Fruit fly (Drosophila melanogaster) whole organism, prepupa: ENCODE measurements around the gene CheB38b.

Source experiments
- Blimp-1 ChIP-seq: fragments of 200-800 bp; sonication (Bioruptor generic); optimal IDR thresholded peaks from 3 replicates; lab custom pipeline; 2017; ENCODE audit warnings: missing biosample characterization, missing genetic modification characterization, mild to moderate bottlenecking, moderate library complexity, missing genetic modification reagents
- CG10631 ChIP-seq: fragments of 200-800 bp; sonication (Bioruptor generic); optimal IDR thresholded peaks from 2 replicates; lab custom pipeline; 2016; ENCODE audit warnings: missing biosample characterization, missing genetic modification characterization
- CG10669 ChIP-seq: fragments of 200-800 bp; sonication (Bioruptor generic); optimal IDR thresholded peaks from 3 replicates; lab custom pipeline; 2018; ENCODE audit warnings: missing biosample characterization, mild to moderate bottlenecking, missing genetic modification characterization, moderate library complexity
- CG11294 ChIP-seq: fragments of 200-800 bp; sonication (Bioruptor generic); IDR thresholded peaks from 2 replicates; pipeline ENCODE4 v1.3.6; 2022; ENCODE audit warnings: missing biosample characterization, missing genetic modification characterization
- CG11762 ChIP-seq: fragments of 200-800 bp; sonication (Bioruptor generic); optimal IDR thresholded peaks from 3 replicates; lab custom pipeline; 2016; ENCODE audit warnings: missing biosample characterization, missing genetic modification characterization; ENCODE audit not compliant: insufficient read depth
- CG15336 ChIP-seq: fragments of 200-800 bp; sonication (Bioruptor generic); IDR thresholded peaks from 2 replicates; pipeline ENCODE4 v1.3.6; 2022; ENCODE audit warnings: missing biosample characterization, missing genetic modification characterization
- CG1621 ChIP-seq: fragments of 200-800 bp; sonication (Bioruptor generic); optimal IDR thresholded peaks from 3 replicates; lab custom pipeline; 2018; ENCODE audit warnings: missing biosample characterization, mild to moderate bottlenecking, missing genetic modification characterization
- CG16779 ChIP-seq: fragments of 200-800 bp; sonication (Bioruptor generic); optimal IDR thresholded peaks from 3 replicates; lab custom pipeline; 2017; ENCODE audit warnings: missing biosample characterization, mild to moderate bottlenecking, missing genetic modification characterization
- CG3032 ChIP-seq: fragments of 200-800 bp; optimal IDR thresholded peaks from 2 replicates; lab custom pipeline; 2019; ENCODE audit warnings: missing biosample characterization, mild to moderate bottlenecking, missing genetic modification characterization, moderate library complexity
- CG31627 ChIP-seq: fragments of 200-800 bp; sonication (Bioruptor generic); optimal IDR thresholded peaks from 3 replicates; lab custom pipeline; 2016; ENCODE audit warnings: missing biosample characterization, missing genetic modification characterization
- CG32006 ChIP-seq: fragments of 200-800 bp; sonication (Bioruptor generic); optimal IDR thresholded peaks from 3 replicates; lab custom pipeline; 2017; ENCODE audit warnings: missing biosample characterization, mild to moderate bottlenecking, missing genetic modification characterization
- CG34406 ChIP-seq: fragments of 200-800 bp; sonication (Bioruptor generic); optimal IDR thresholded peaks from 3 replicates; lab custom pipeline; 2016; ENCODE audit warnings: missing biosample characterization, missing genetic modification characterization
- CG3919 ChIP-seq: fragments of 200-800 bp; sonication (Bioruptor generic); optimal IDR thresholded peaks from 3 replicates; lab custom pipeline; 2016; ENCODE audit warnings: missing biosample characterization, missing genetic modification characterization
- CG6163 ChIP-seq: fragments of 200-800 bp; sonication (Bioruptor generic); IDR thresholded peaks from 3 replicates; pipeline ENCODE4 v1.3.6; 2022; ENCODE audit warnings: missing biosample characterization, missing genetic modification characterization
- CG6276 ChIP-seq: fragments of 200-800 bp; sonication (Bioruptor generic); optimal IDR thresholded peaks from 2 replicates; lab custom pipeline; 2017; ENCODE audit warnings: missing biosample characterization, mild to moderate bottlenecking, missing genetic modification characterization
- CG6808 ChIP-seq: fragments of 200-800 bp; sonication (Bioruptor generic); optimal IDR thresholded peaks from 3 replicates; lab custom pipeline; 2017; ENCODE audit warnings: missing biosample characterization, missing genetic modification characterization, mild to moderate bottlenecking, moderate library complexity, missing genetic modification reagents
- CG6854 ChIP-seq: fragments of 200-800 bp; sonication (Bioruptor generic); optimal IDR thresholded peaks from 2 replicates; lab custom pipeline; 2017; ENCODE audit warnings: missing biosample characterization, mild to moderate bottlenecking, missing genetic modification characterization
- CG7368 ChIP-seq: fragments of 200-800 bp; sonication (Bioruptor generic); optimal IDR thresholded peaks from 3 replicates; lab custom pipeline; 2016; ENCODE audit warnings: missing biosample characterization, missing genetic modification characterization
- CG8119 ChIP-seq: fragments of 200-800 bp; sonication (Bioruptor generic); IDR thresholded peaks from 3 replicates; pipeline ENCODE4 v1.3.6; 2022; ENCODE audit warnings: missing biosample characterization, missing genetic modification characterization
- CG8319 ChIP-seq: fragments of 200-800 bp; sonication (Bioruptor generic); optimal IDR thresholded peaks from 3 replicates; lab custom pipeline; 2016; ENCODE audit warnings: missing biosample characterization, missing genetic modification characterization
- CG8632 ChIP-seq: fragments of 200-800 bp; sonication (Bioruptor generic); optimal IDR thresholded peaks from 3 replicates; lab custom pipeline; 2016; ENCODE audit warnings: missing biosample characterization, missing genetic modification characterization
- CG9139 ChIP-seq: fragments of 200-800 bp; sonication (Bioruptor generic); optimal IDR thresholded peaks from 3 replicates; lab custom pipeline; 2017; ENCODE audit warnings: missing biosample characterization, mild to moderate bottlenecking, missing genetic modification characterization
- Eip75B ChIP-seq: fragments of 200-800 bp; sonication (Bioruptor generic); optimal IDR thresholded peaks from 3 replicates; lab custom pipeline; 2016; ENCODE audit warnings: missing biosample characterization, missing genetic modification characterization
- Eip78C ChIP-seq: fragments of 200-800 bp; sonication (Bioruptor generic); peaks from one replicate; lab custom pipeline; 2016; ENCODE audit warnings: missing biosample characterization, missing genetic modification characterization
- Eip93F ChIP-seq: fragments of 200-800 bp; sonication (Bioruptor generic); optimal IDR thresholded peaks from 2 replicates; lab custom pipeline; 2016; ENCODE audit warnings: missing biosample characterization, mild to moderate bottlenecking, missing genetic modification characterization
- Ets21C ChIP-seq: fragments of 200-800 bp; sonication (Bioruptor generic); optimal IDR thresholded peaks from 3 replicates; lab custom pipeline; 2016; ENCODE audit warnings: missing biosample characterization, missing genetic modification characterization
- Hr38 ChIP-seq: sonication (Bioruptor generic); optimal IDR thresholded peaks from 2 replicates; lab custom pipeline; 2016; ENCODE audit warnings: missing biosample characterization, missing genetic modification characterization
- Hr39 ChIP-seq: fragments of 200-800 bp; sonication (Bioruptor generic); optimal IDR thresholded peaks from 2 replicates; lab custom pipeline; 2016; ENCODE audit warnings: missing biosample characterization, missing genetic modification characterization
- Hr4 ChIP-seq: fragments of 200-800 bp; sonication (Bioruptor generic); optimal IDR thresholded peaks from 3 replicates; lab custom pipeline; 2016; ENCODE audit warnings: missing biosample characterization, missing genetic modification characterization
- Lpt ChIP-seq: fragments of 200-800 bp; sonication (Bioruptor generic); optimal IDR thresholded peaks from 3 replicates; lab custom pipeline; 2016; ENCODE audit warnings: missing biosample characterization, missing genetic modification characterization
- Met ChIP-seq: fragments of 200-800 bp; sonication (Bioruptor generic); optimal IDR thresholded peaks from 3 replicates; lab custom pipeline; 2016; ENCODE audit warnings: missing biosample characterization, missing genetic modification characterization
- OdsH ChIP-seq: fragments of 200-800 bp; sonication (Bioruptor generic); optimal IDR thresholded peaks from 3 replicates; lab custom pipeline; 2016; ENCODE audit warnings: missing biosample characterization, missing genetic modification characterization
- Smox ChIP-seq: fragments of 200-800 bp; sonication (Bioruptor generic); optimal IDR thresholded peaks from 3 replicates; lab custom pipeline; 2016; ENCODE audit warnings: missing biosample characterization, missing genetic modification characterization
- Sox102F ChIP-seq: fragments of 200-800 bp; sonication (Bioruptor generic); optimal IDR thresholded peaks from 2 replicates; lab custom pipeline; 2016; ENCODE audit warnings: missing biosample characterization, mild to moderate bottlenecking, missing genetic modification characterization
- Sox15 ChIP-seq: fragments of 200-800 bp; sonication (Bioruptor generic); optimal IDR thresholded peaks from 3 replicates; lab custom pipeline; 2016; ENCODE audit warnings: missing biosample characterization, missing genetic modification characterization
- acj6 ChIP-seq: fragments of 200-800 bp; sonication (Bioruptor generic); optimal IDR thresholded peaks from 3 replicates; lab custom pipeline; 2016; ENCODE audit warnings: missing biosample characterization, missing genetic modification characterization
- cyc ChIP-seq: fragments of 200-800 bp; sonication (Bioruptor generic); optimal IDR thresholded peaks from 3 replicates; lab custom pipeline; 2016; ENCODE audit warnings: missing biosample characterization, missing genetic modification characterization
- eg ChIP-seq: fragments of 200-800 bp; sonication (Bioruptor generic); IDR thresholded peaks from 3 replicates; pipeline ENCODE4 v1.3.6; 2022; ENCODE audit warnings: missing biosample characterization, missing genetic modification characterization
- esn ChIP-seq: fragments of 200-800 bp; sonication (Bioruptor generic); optimal IDR thresholded peaks from 2 replicates; lab custom pipeline; 2016; ENCODE audit warnings: missing biosample characterization, mild to moderate bottlenecking, missing genetic modification characterization, moderate library complexity
- fd59A ChIP-seq: fragments of 200-800 bp; sonication (Bioruptor generic); optimal IDR thresholded peaks from 2 replicates; lab custom pipeline; 2017; ENCODE audit warnings: missing biosample characterization, mild to moderate bottlenecking, missing genetic modification characterization, missing genetic modification reagents
- fd85E ChIP-seq: fragments of 200-800 bp; sonication (Bioruptor generic); optimal IDR thresholded peaks from 3 replicates; lab custom pipeline; 2016; ENCODE audit warnings: missing biosample characterization, missing genetic modification characterization
- lz ChIP-seq: fragments of 200-800 bp; sonication (Bioruptor generic); optimal IDR thresholded peaks from 3 replicates; lab custom pipeline; 2016; ENCODE audit warnings: missing biosample characterization, missing genetic modification characterization
- net ChIP-seq: fragments of 200-800 bp; sonication (Bioruptor generic); optimal IDR thresholded peaks from 3 replicates; lab custom pipeline; 2016; ENCODE audit warnings: missing biosample characterization, missing genetic modification characterization
- pdm3 ChIP-seq: fragments of 200-800 bp; sonication (Bioruptor generic); optimal IDR thresholded peaks from 3 replicates; lab custom pipeline; 2016; ENCODE audit warnings: missing biosample characterization, missing genetic modification characterization
- spab ChIP-seq: fragments of 200-800 bp; sonication (Bioruptor generic); optimal IDR thresholded peaks from 2 replicates; lab custom pipeline; 2017; ENCODE audit warnings: missing biosample characterization, mild to moderate bottlenecking, missing genetic modification characterization, missing genetic modification reagents
- ss ChIP-seq, 2 experiments: fragments of 200-800 bp; sonication (Bioruptor generic); optimal IDR thresholded peaks; 2 replicates in 1 of 2; 3 replicates in 1 of 2; lab custom pipeline; 2017 to 2018; ENCODE audit warnings: mild to moderate bottlenecking in 2 of 2, missing biosample characterization in 2 of 2, missing genetic modification characterization in 2 of 2, moderate library complexity in 1 of 2
- svp ChIP-seq: fragments of 200-800 bp; sonication (Bioruptor generic); peaks from one replicate; lab custom pipeline; 2016; ENCODE audit warnings: missing biosample characterization, missing genetic modification characterization
- vri ChIP-seq: fragments of 200-800 bp; sonication (Bioruptor generic); optimal IDR thresholded peaks from 3 replicates; lab custom pipeline; 2016; ENCODE audit warnings: missing biosample characterization, mild to moderate bottlenecking, missing genetic modification characterization

Gene CheB38b

DNA sequence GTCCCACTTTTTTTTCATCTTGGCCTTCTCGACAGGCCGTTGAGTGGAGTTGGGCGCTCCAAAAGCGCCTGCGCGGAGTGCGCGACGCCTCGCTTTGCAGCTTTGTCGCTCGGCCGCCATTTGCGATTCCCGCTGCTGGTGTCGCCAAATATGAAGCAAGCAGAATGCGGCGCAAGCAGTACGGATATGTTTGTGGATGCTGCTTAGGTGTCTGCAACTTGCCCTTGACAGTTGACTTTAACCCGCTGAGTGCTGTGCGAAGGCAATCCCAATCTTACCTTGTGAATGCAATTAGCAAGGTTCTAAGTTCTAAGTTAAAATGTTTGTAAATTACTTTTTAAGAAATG lies 4.9 kb upstream of the CheB38b start (continued):
- TF ChIP-seq esn (GFP tag; lab: Kevin White, UChicago) (peak; percentile 25), Lpt (GFP tag; lab: Kevin White, UChicago) (no peak), spab (no peak), fd59A (GFP tag; lab: Kevin White, UChicago) (peak; percentile 9), svp (GFP tag; lab: Kevin White, UChicago) (peak; percentile 84)

DNA sequence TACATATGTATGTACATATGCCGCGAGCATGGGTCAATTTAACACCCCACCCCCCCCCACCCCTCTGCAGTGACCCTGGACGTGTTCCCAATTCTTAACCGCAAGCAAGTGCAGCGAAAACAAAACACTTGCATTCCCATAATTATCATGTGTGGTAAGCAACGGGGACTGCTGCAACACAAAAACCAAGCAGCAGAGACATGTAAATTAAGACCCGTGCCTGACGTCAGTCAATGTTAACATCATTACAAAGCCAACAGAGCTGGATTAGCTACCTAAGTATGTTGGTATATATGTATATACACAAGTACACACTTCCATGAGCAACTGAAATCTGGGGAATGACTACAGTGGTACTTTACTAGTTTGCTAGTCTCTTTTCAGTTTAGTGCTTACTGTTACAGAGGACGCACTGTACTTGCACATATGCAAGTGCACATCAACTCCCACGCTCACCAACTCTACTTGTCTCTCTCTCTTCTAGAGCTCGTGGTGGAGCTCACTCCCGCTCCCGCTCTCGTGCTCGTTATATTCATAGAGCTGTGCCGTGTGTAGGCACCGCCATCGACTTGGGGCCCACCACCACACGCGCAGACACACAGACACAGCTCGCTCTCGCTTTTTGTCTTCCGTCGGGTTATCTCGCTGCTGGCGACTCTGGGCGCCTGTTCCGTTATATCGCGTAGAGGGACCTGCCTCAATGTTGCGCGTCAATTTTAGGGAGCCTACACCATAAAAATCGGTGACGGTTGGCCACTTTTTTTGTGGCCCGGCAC lies 4.4 kb upstream of the CheB38b start:
- TF ChIP-seq spab = peak; percentile 47
- no peak for TF ChIP-seq CG3919 (GFP tag; lab: Kevin White, UChicago)
- peak; percentile 41 for TF ChIP-seq CG10669 (GFP tag; lab: Kevin White, UChicago)
- TF ChIP-seq lz (GFP tag; lab: Kevin White, UChicago) = no peak
- no peak for TF ChIP-seq cyc (GFP tag; lab: Kevin White, UChicago)
- TF ChIP-seq pdm3 (GFP tag; lab: Kevin White, UChicago) = no peak
- peak; percentile 31 for TF ChIP-seq fd85E (GFP tag; lab: Kevin White, UChicago)
- no peak for TF ChIP-seq OdsH (GFP tag; lab: Kevin White, UChicago)
- peak; percentile 73 for TF ChIP-seq Eip78C (GFP tag; lab: Kevin White, UChicago)
- no peak for TF ChIP-seq CG32006 (GFP tag; lab: Kevin White, UChicago)
- TF ChIP-seq CG8119 (GFP tag; lab: Robert Waterston, UW) = peak; percentile 76; the same call in 2 of the 3 replicates
- TF ChIP-seq CG11294 = peak; percentile 59
- peak; percentile 20 for TF ChIP-seq CG3032 (tag; lab: Kevin White, UChicago)
- TF ChIP-seq Blimp-1 (GFP tag; lab: Kevin White, UChicago) = peak; percentile 40
- no peak for TF ChIP-seq esn (GFP tag; lab: Kevin White, UChicago)
- TF ChIP-seq Hr38 = no peak
- TF ChIP-seq CG8319 (GFP tag; lab: Kevin White, UChicago) = peak; percentile 30
- TF ChIP-seq CG15336 = peak; percentile 75; the same call in 1 of the 2 replicates
- TF ChIP-seq net = no peak
- no peak for TF ChIP-seq Sox102F
- no peak for TF ChIP-seq CG1621 (tag; lab: Kevin White, UChicago)
- no peak for TF ChIP-seq Sox15
- TF ChIP-seq Smox (GFP tag; lab: Kevin White, UChicago) = no peak
- peak; percentile 24 for TF ChIP-seq CG6276 (GFP tag; lab: Kevin White, UChicago)
- TF ChIP-seq Eip75B (GFP tag; lab: Kevin White, UChicago) = no peak
- TF ChIP-seq svp (GFP tag; lab: Kevin White, UChicago) = no peak
- TF ChIP-seq CG11762 (GFP tag; lab: Kevin White, UChicago) = peak; percentile 37
- TF ChIP-seq ss (GFP tag; optimal IDR thresholded peaks at IDR 0.05; lab: Kevin White, UChicago) = peak in 1 of 2 experiments; percentile 46
- no peak for TF ChIP-seq CG9139 (GFP tag; lab: Kevin White, UChicago)
- TF ChIP-seq Met (GFP tag; lab: Kevin White, UChicago) = no peak
- no peak for TF ChIP-seq fd59A (GFP tag; lab: Kevin White, UChicago)
- TF ChIP-seq Hr39 (GFP tag; lab: Kevin White, UChicago) = no peak
- TF ChIP-seq CG10631 (GFP tag; lab: Kevin White, UChicago) = no peak
- no peak for TF ChIP-seq Ets21C (GFP tag; lab: Kevin White, UChicago)
- no peak for TF ChIP-seq CG6854 (GFP tag; lab: Kevin White, UChicago)
- peak; percentile 65 for TF ChIP-seq Eip93F (GFP tag; lab: Kevin White, UChicago)
- no peak for TF ChIP-seq CG8632 (GFP tag; lab: Kevin White, UChicago)
- peak; percentile 17 for TF ChIP-seq vri (GFP tag; lab: Kevin White, UChicago)
- no peak for TF ChIP-seq acj6
- TF ChIP-seq CG34406 (GFP tag; lab: Kevin White, UChicago) = no peak
- peak; percentile 21 for TF ChIP-seq CG16779 (tag; lab: Kevin White, UChicago)
- TF ChIP-seq eg (GFP tag; lab: Robert Waterston, UW) = peak; percentile 84
- peak; percentile 14 for TF ChIP-seq Lpt (GFP tag; lab: Kevin White, UChicago)
- peak; percentile 4 for TF ChIP-seq Hr4 (GFP tag; lab: Kevin White, UChicago)
- no peak; the same call in 2 of the 3 replicates for TF ChIP-seq CG6163 (GFP tag; lab: Robert Waterston, UW)
- peak; percentile 40 for TF ChIP-seq CG6808 (GFP tag; lab: Kevin White, UChicago)
- peak; percentile 44 for TF ChIP-seq CG7368 (GFP tag; lab: Kevin White, UChicago)
- TF ChIP-seq CG31627 (GFP tag; lab: Kevin White, UChicago) = no peak
